Worm (Caenorhabditis elegans): Measurements from ENCODE around the gene F44E7.3.

DNA sequence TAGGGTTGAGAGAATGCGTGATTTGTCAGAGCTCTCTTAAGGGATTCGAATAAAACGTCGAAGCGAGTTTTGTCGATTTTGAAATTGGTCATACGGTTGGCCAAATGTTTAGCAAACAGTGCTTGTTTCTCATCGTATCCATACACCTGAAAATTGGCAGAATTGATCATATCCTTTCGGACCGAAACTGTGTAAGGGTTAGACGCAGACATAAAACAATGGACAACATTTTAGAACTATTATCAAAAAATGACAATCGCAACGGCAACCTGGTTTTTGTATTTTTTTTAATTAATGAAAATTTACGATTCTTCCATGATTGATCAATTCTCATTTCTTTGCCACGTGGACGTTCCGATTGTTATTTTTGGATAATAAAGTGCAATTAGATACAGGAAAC is 2.4 kb downstream of the F44E7.3 start:
- TF ChIP-seq hmg-4 (GFP tag; optimal IDR thresholded peaks at IDR 0.05) (no peak), tbx-11 (GFP tag; IDR thresholded peaks at IDR 0.05) (no peak), sea-1 (GFP tag; conservative IDR thresholded peaks at IDR 0.05) (no peak), ama-1 (optimal IDR thresholded peaks at IDR 0.05) (no peak), flt-1 (GFP tag; IDR thresholded peaks at IDR 0.05) (no peak), pes-1 (GFP tag; IDR thresholded peaks at IDR 0.05) (no peak), F13C5.2 (tag; optimal IDR thresholded peaks at IDR 0.05) (no peak), aly-1 (tag; optimal IDR thresholded peaks at IDR 0.05) (no peak), B0310.2 (tag; optimal IDR thresholded peaks at IDR 0.05) (no peak), hnd-1 (tag; optimal IDR thresholded peaks at IDR 0.05) (no peak), ceh-13 (GFP tag; optimal IDR thresholded peaks at IDR 0.05) (no peak), scrt-1 (GFP tag; IDR thresholded peaks at IDR 0.05) (no peak), hmbx-1 (tag; optimal IDR thresholded peaks at IDR 0.05) (no peak)

Data from whole organism, early embryonic.